Fruit fly (Drosophila melanogaster) whole organism, embryonic: ENCODE data around the gene CG43248.

Source experiments
- Asciz ChIP-seq: fragments of 200-800 bp; sonication (Bioruptor generic); optimal IDR thresholded peaks from 2 replicates; lab custom pipeline; 2017; ENCODE audit warnings: missing biosample characterization, mild to moderate bottlenecking, missing genetic modification characterization, missing genetic modification reagents
- Bgb ChIP-seq: fragments of 200-800 bp; sonication (Bioruptor generic); IDR thresholded peaks from 2 replicates; pipeline ENCODE4 v1.3.6; 2022; ENCODE audit warnings: missing biosample characterization, missing genetic modification characterization; ENCODE audit not compliant: partially characterized antibody
- CG10321 ChIP-seq: fragments of 200-800 bp; sonication (Bioruptor generic); IDR thresholded peaks from 2 replicates; pipeline ENCODE4 v1.3.6; 2022; ENCODE audit warnings: missing biosample characterization, missing genetic modification characterization
- CG10565 ChIP-seq: fragments of 200-800 bp; sonication (Bioruptor generic); optimal IDR thresholded peaks from 3 replicates; lab custom pipeline; 2016; ENCODE audit warnings: missing biosample characterization, mild to moderate bottlenecking, missing genetic modification characterization
- CG11504 ChIP-seq: fragments of 200-800 bp; sonication (Bioruptor generic); optimal IDR thresholded peaks from 3 replicates; lab custom pipeline; 2019; ENCODE audit warnings: missing biosample characterization, mild to moderate bottlenecking, missing genetic modification characterization, moderate library complexity
- CG12236 ChIP-seq: fragments of 200-800 bp; sonication (Bioruptor generic); optimal IDR thresholded peaks from 2 replicates; lab custom pipeline; 2016; ENCODE audit warnings: missing biosample characterization, missing genetic modification characterization
- CG14441 ChIP-seq: fragments of 200-800 bp; sonication (Bioruptor generic); IDR thresholded peaks from 2 replicates; pipeline ENCODE4 v1.3.6; 2022; ENCODE audit warnings: missing biosample characterization, missing genetic modification characterization
- CG14965 ChIP-seq: fragments of 200-800 bp; sonication (Bioruptor generic); optimal IDR thresholded peaks from 2 replicates; lab custom pipeline; 2016; ENCODE audit warnings: missing biosample characterization, missing genetic modification characterization, borderline replicate concordance
- CG15011 ChIP-seq: fragments of 200-800 bp; sonication (Bioruptor generic); optimal IDR thresholded peaks from 3 replicates; lab custom pipeline; 2018; ENCODE audit warnings: missing biosample characterization, mild to moderate bottlenecking, missing genetic modification characterization
- CG15696 ChIP-seq: fragments of 200-800 bp; sonication (Bioruptor generic); optimal IDR thresholded peaks from 2 replicates; lab custom pipeline; 2019; ENCODE audit warnings: missing biosample characterization, mild to moderate bottlenecking, missing genetic modification characterization, moderate library complexity
- CG17328 ChIP-seq: fragments of 200-800 bp; sonication (Bioruptor generic); IDR thresholded peaks from 2 replicates; pipeline ENCODE4 v1.3.6; 2022; ENCODE audit warnings: missing biosample characterization, missing genetic modification characterization
- CG17568 ChIP-seq: fragments of 200-800 bp; sonication (Bioruptor generic); optimal IDR thresholded peaks from 2 replicates; lab custom pipeline; 2018; ENCODE audit warnings: missing biosample characterization, mild to moderate bottlenecking, missing genetic modification characterization, moderate library complexity
- CG1792 ChIP-seq: fragments of 200-800 bp; sonication (Bioruptor generic); optimal IDR thresholded peaks from 2 replicates; lab custom pipeline; 2016; ENCODE audit warnings: missing biosample characterization, missing genetic modification characterization
- CG2199 ChIP-seq: fragments of 200-800 bp; sonication (Bioruptor generic); IDR thresholded peaks from 3 replicates; pipeline ENCODE4 v1.3.6; 2022; ENCODE audit warnings: missing biosample characterization, missing genetic modification characterization
- CG2202 ChIP-seq: fragments of 200-800 bp; sonication (Bioruptor generic); optimal IDR thresholded peaks from 2 replicates; lab custom pipeline; 2018; ENCODE audit warnings: missing biosample characterization, mild to moderate bottlenecking, missing genetic modification characterization
- CG32767 ChIP-seq: fragments of 200-800 bp; sonication (Bioruptor generic); IDR thresholded peaks from 2 replicates; pipeline ENCODE4 v1.3.6; 2022; ENCODE audit warnings: missing biosample characterization, missing genetic modification characterization
- CG3726 ChIP-seq: fragments of 200-800 bp; sonication (Bioruptor generic); IDR thresholded peaks from 3 replicates; pipeline ENCODE4, ENCODE4 v1.3.6; 2022; ENCODE audit warnings: missing biosample characterization, missing genetic modification characterization
- CG4282 ChIP-seq: fragments of 200-800 bp; sonication (Bioruptor generic); optimal IDR thresholded peaks from 2 replicates; lab custom pipeline; 2016; ENCODE audit warnings: missing biosample characterization, missing genetic modification characterization
- CG4707 ChIP-seq: fragments of 200-800 bp; sonication (Bioruptor generic); optimal IDR thresholded peaks from 2 replicates; lab custom pipeline; 2018; ENCODE audit warnings: missing biosample characterization, mild to moderate bottlenecking, missing genetic modification characterization, moderate library complexity
- CG4820 ChIP-seq: fragments of 200-800 bp; sonication (Bioruptor generic); optimal IDR thresholded peaks from 3 replicates; lab custom pipeline; 2016; ENCODE audit warnings: missing biosample characterization, missing genetic modification characterization
- CG8924 ChIP-seq: fragments of 200-800 bp; optimal IDR thresholded peaks from 3 replicates; lab custom pipeline; 2019; ENCODE audit warnings: missing biosample characterization, mild to moderate bottlenecking, missing genetic modification characterization, moderate library complexity
- CG9797 ChIP-seq: fragments of 200-800 bp; sonication (Bioruptor generic); optimal IDR thresholded peaks from 3 replicates; lab custom pipeline; 2018; ENCODE audit warnings: missing biosample characterization, mild to moderate bottlenecking, missing genetic modification characterization
- CkIIα-i1 ChIP-seq: fragments of 200-800 bp; sonication (Bioruptor generic); IDR thresholded peaks from 2 replicates; pipeline ENCODE4 v1.3.6; 2022; ENCODE audit warnings: missing biosample characterization, missing genetic modification characterization
- Dad ChIP-seq: fragments of 200-800 bp; sonication (Bioruptor generic); optimal IDR thresholded peaks from 3 replicates; lab custom pipeline; 2016; ENCODE audit warnings: missing biosample characterization, missing genetic modification characterization
- Fer1 ChIP-seq: fragments of 200-800 bp; sonication (Bioruptor generic); optimal IDR thresholded peaks from 2 replicates; lab custom pipeline; 2017; ENCODE audit warnings: missing biosample characterization, mild to moderate bottlenecking, missing genetic modification characterization
- H2.0 ChIP-seq: fragments of 200-800 bp; sonication (Bioruptor generic); IDR thresholded peaks from 2 replicates; pipeline ENCODE4 v1.3.6; 2022; ENCODE audit warnings: missing biosample characterization, missing genetic modification characterization
- HLH54F ChIP-seq: fragments of 200-800 bp; sonication (Bioruptor generic); optimal IDR thresholded peaks from 3 replicates; lab custom pipeline; 2016; ENCODE audit warnings: missing biosample characterization, missing genetic modification characterization
- Hmr ChIP-seq: fragments of 200-800 bp; sonication (Bioruptor generic); optimal IDR thresholded peaks from 3 replicates; lab custom pipeline; 2017; ENCODE audit warnings: mild to moderate bottlenecking, missing biosample characterization, missing genetic modification reagents, missing genetic modification characterization
- Max ChIP-seq: fragments of 200-800 bp; sonication (Bioruptor generic); optimal IDR thresholded peaks from 2 replicates; lab custom pipeline; 2016; ENCODE audit warnings: missing biosample characterization, mild to moderate bottlenecking, missing genetic modification characterization
- Meics ChIP-seq: fragments of 200-800 bp; sonication (Bioruptor generic); optimal IDR thresholded peaks from 2 replicates; lab custom pipeline; 2017; ENCODE audit warnings: missing biosample characterization, mild to moderate bottlenecking, missing genetic modification characterization
- NC2β ChIP-seq: fragments of 200-800 bp; sonication (Bioruptor generic); optimal IDR thresholded peaks from 2 replicates; lab custom pipeline; 2016; ENCODE audit warnings: missing biosample characterization, missing genetic modification characterization
- Opbp ChIP-seq: fragments of 200-800 bp; sonication (Bioruptor generic); IDR thresholded peaks from 3 replicates; pipeline ENCODE4 v1.3.6; 2022; ENCODE audit warnings: missing biosample characterization, missing genetic modification characterization; ENCODE audit not compliant: partially characterized antibody
- Sox100B ChIP-seq: fragments of 200-800 bp; sonication (Bioruptor generic); optimal IDR thresholded peaks from 3 replicates; lab custom pipeline; 2018; ENCODE audit warnings: missing biosample characterization, mild to moderate bottlenecking, missing genetic modification characterization
- Taf1 ChIP-seq: fragments of 200-800 bp; sonication (Bioruptor generic); IDR thresholded peaks from 2 replicates; pipeline ENCODE4 v1.3.6; 2022; ENCODE audit warnings: missing biosample characterization, missing genetic modification characterization
- abd-A ChIP-seq: fragments of 200-800 bp; sonication (Bioruptor generic); optimal IDR thresholded peaks from 3 replicates; lab custom pipeline; 2019; ENCODE audit warnings: missing biosample characterization, mild to moderate bottlenecking, missing genetic modification characterization, moderate library complexity
- ap ChIP-seq: fragments of 200-800 bp; sonication (Bioruptor generic); IDR thresholded peaks from 2 replicates; pipeline ENCODE4 v1.3.6; 2022; ENCODE audit warnings: missing biosample characterization, missing genetic modification characterization
- cato ChIP-seq: fragments of 200-800 bp; sonication (Bioruptor generic); optimal IDR thresholded peaks from 2 replicates; lab custom pipeline; 2016; ENCODE audit warnings: missing biosample characterization, missing genetic modification characterization, borderline replicate concordance
- chif ChIP-seq, 2 experiments: fragments of 200-800 bp; sonication (Bioruptor generic); optimal IDR thresholded peaks; 3 replicates each; lab custom pipeline; 2016; ENCODE audit warnings: missing biosample characterization in 2 of 2, missing genetic modification characterization in 2 of 2
- corto ChIP-seq: fragments of 200-800 bp; sonication (Bioruptor generic); optimal IDR thresholded peaks from 2 replicates; lab custom pipeline; 2016; ENCODE audit warnings: missing biosample characterization, mild to moderate bottlenecking, missing genetic modification characterization, moderate library complexity
- crp ChIP-seq, 2 experiments: fragments of 200-800 bp; sonication (Bioruptor generic); optimal IDR thresholded peaks; 2 replicates in 1 of 2; 3 replicates in 1 of 2; lab custom pipeline; 2017; ENCODE audit warnings: missing biosample characterization in 2 of 2, missing genetic modification characterization in 2 of 2, mild to moderate bottlenecking in 1 of 2, moderate library complexity in 1 of 2
- hth ChIP-seq: fragments of >200 bp; optimal IDR thresholded peaks from 2 replicates; lab custom pipeline; 2017; ENCODE audit warnings: inconsistent platforms
- ken ChIP-seq: fragments of 200-800 bp; sonication (Bioruptor generic); IDR thresholded peaks from 3 replicates; pipeline ENCODE4 v1.3.6; 2022; ENCODE audit warnings: missing biosample characterization, missing genetic modification characterization
- luna ChIP-seq: fragments of 200-800 bp; sonication (Bioruptor generic); optimal IDR thresholded peaks from 2 replicates; lab custom pipeline; 2016; ENCODE audit warnings: missing biosample characterization, missing genetic modification characterization
- mirr ChIP-seq: fragments of 200-800 bp; sonication (Bioruptor generic); optimal IDR thresholded peaks from 3 replicates; lab custom pipeline; 2018; ENCODE audit warnings: missing biosample characterization, mild to moderate bottlenecking, missing genetic modification characterization
- mld ChIP-seq: fragments of 200-800 bp; sonication (Bioruptor generic); IDR thresholded peaks from 3 replicates; pipeline ENCODE4 v1.3.6; 2022; ENCODE audit warnings: missing biosample characterization, missing genetic modification characterization; ENCODE audit not compliant: partially characterized antibody
- odd ChIP-seq: fragments of 200-800 bp; sonication (Bioruptor generic); optimal IDR thresholded peaks from 2 replicates; lab custom pipeline; 2017; ENCODE audit warnings: missing biosample characterization, mild to moderate bottlenecking, missing genetic modification characterization
- pan ChIP-seq, 4 experiments: fragments of >200 bp in 3 of 4; fragments of 200-800 bp in 1 of 4; sonication (Bioruptor generic) in 1 of 4; optimal IDR thresholded peaks in 3 of 4; IDR thresholded peaks in 1 of 4; 2 replicates each; pipeline versions ENCODE4 v1.3.6 to Lab custom; 2017 to 2022; ENCODE audit warnings: missing biosample characterization in 2 of 4, missing genetic modification characterization in 2 of 4, mixed read lengths in 1 of 4
- slou ChIP-seq: fragments of 200-800 bp; sonication (Bioruptor generic); optimal IDR thresholded peaks from 3 replicates; lab custom pipeline; 2016; ENCODE audit warnings: missing biosample characterization, missing genetic modification characterization
- toy ChIP-seq: fragments of 200-800 bp; sonication (Bioruptor generic); IDR thresholded peaks from 2 replicates; pipeline ENCODE4 v1.3.6; 2022; ENCODE audit warnings: missing biosample characterization, missing genetic modification characterization
- z ChIP-seq: fragments of 200-800 bp; sonication (Bioruptor generic); IDR thresholded peaks from 3 replicates; pipeline ENCODE4 v1.3.6; 2022; ENCODE audit warnings: missing biosample characterization, missing genetic modification characterization

CG43248 gene

DNA sequence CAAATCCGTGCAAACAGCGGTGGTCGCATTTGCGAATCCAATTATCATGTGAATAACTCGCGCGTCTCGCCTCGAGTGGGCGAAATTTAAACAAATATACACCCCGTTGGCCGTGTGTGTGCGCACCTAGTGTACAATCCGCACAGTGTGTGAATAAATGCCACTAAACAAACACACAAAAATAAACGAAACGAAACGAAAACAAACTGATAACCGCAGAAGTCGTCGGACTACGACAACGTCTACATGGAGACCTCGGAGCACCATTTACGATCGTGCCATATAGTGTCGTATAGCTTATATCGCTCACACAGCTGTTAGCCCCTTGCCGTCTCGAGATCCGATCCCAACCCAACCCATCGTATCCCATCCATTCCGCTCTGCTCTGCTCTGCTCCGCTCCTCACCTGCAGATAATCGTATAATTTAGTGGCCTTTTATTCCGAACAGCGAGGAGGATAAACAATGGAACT, 35.2 kb upstream of the CG43248 start (continued):
- TF ChIP-seq H2.0 (GFP tag; lab: Robert Waterston, UW) = no peak
- no peak for TF ChIP-seq abd-A (tag; lab: Kevin White, UChicago)
- no peak for TF ChIP-seq cato (GFP tag; lab: Kevin White, UChicago)
- TF ChIP-seq z = no peak
- no peak; the same call in 1 of the 2 replicates for TF ChIP-seq CG32767
- TF ChIP-seq odd = peak; percentile 90
- TF ChIP-seq HLH54F (GFP tag; lab: Kevin White, UChicago) = no peak
- TF ChIP-seq CG2202 = peak; percentile 45
- TF ChIP-seq Bgb (GFP tag; lab: Robert Waterston, UW) = no peak
- peak; percentile 90 for TF ChIP-seq Fer1 (GFP tag; lab: Kevin White, UChicago)
- no peak for TF ChIP-seq CG11504 (tag; lab: Kevin White, UChicago)
- peak; percentile 43; the same call in 1 of the 3 replicates for TF ChIP-seq mld (GFP tag; lab: Robert Waterston, UW)
- no peak for TF ChIP-seq CkIIα-i1 (GFP tag; lab: Robert Waterston, UW)
- TF ChIP-seq CG15011 (GFP tag; lab: Kevin White, UChicago) = peak; percentile 74
- peak; percentile 25 for TF ChIP-seq CG12236 (GFP tag; lab: Kevin White, UChicago)
- TF ChIP-seq CG4820 (GFP tag; lab: Kevin White, UChicago) = no peak
- peak; percentile 22 for TF ChIP-seq Dad
- TF ChIP-seq CG8924 (tag; lab: Kevin White, UChicago) = peak; percentile 64
- peak in 1 of 2 experiments; percentile 58 for TF ChIP-seq crp (GFP tag; optimal IDR thresholded peaks at IDR 0.05; lab: Kevin White, UChicago)
- TF ChIP-seq Meics (GFP tag; lab: Kevin White, UChicago) = peak; percentile 62
- TF ChIP-seq CG17568 = no peak
- TF ChIP-seq toy (GFP tag; lab: Robert Waterston, UW) = no peak
- TF ChIP-seq chif (GFP tag; optimal IDR thresholded peaks at IDR 0.05; lab: Kevin White, UChicago) = no peak
- TF ChIP-seq NC2β (GFP tag; lab: Kevin White, UChicago) = no peak
- no peak for TF ChIP-seq CG4282 (GFP tag; lab: Kevin White, UChicago)
- TF ChIP-seq CG14441 (GFP tag; lab: Robert Waterston, UW) = peak; percentile 60; the same call in 1 of the 2 replicates
- 0 out of 2 replicates have a peak, but pooled peaks have one; percentile 22 for TF ChIP-seq CG10321 (GFP tag; lab: Robert Waterston, UW)
- no peak for TF ChIP-seq Taf1 (GFP tag; lab: Robert Waterston, UW)
- no peak for TF ChIP-seq pan (optimal IDR thresholded peaks at IDR 0.05; lab: Kevin White, UChicago)
- peak in 1 of 2 experiments; percentile 53 for TF ChIP-seq pan (GFP tag; optimal IDR thresholded peaks at IDR 0.05 in 1 of 2, IDR thresholded peaks at IDR 0.05 in 1 of 2)
- TF ChIP-seq CG3726 = no peak
- no peak for TF ChIP-seq CG9797
- TF ChIP-seq Max (GFP tag; lab: Kevin White, UChicago) = no peak
- TF ChIP-seq corto (GFP tag; lab: Kevin White, UChicago) = no peak
- TF ChIP-seq CG15696 = peak; percentile 61
- TF ChIP-seq slou = no peak
- no peak for TF ChIP-seq luna
- peak; percentile 91 for TF ChIP-seq CG2199 (GFP tag; lab: Robert Waterston, UW)
- TF ChIP-seq Hmr (GFP tag; lab: Kevin White, UChicago) = peak; percentile 91
- TF ChIP-seq mirr (GFP tag; lab: Kevin White, UChicago) = peak; percentile 94
- no peak for TF ChIP-seq Opbp (GFP tag; lab: Robert Waterston, UW)
- no peak for TF ChIP-seq hth (lab: Kevin White, UChicago)
- TF ChIP-seq ap (GFP tag; lab: Robert Waterston, UW) = no peak
- TF ChIP-seq ken (GFP tag; lab: Robert Waterston, UW) = no peak
- TF ChIP-seq CG14965 (GFP tag; lab: Kevin White, UChicago) = no peak
- TF ChIP-seq CG10565 (GFP tag; lab: Kevin White, UChicago) = no peak
- peak; percentile 28 for TF ChIP-seq CG1792 (GFP tag; lab: Kevin White, UChicago)
- no peak for TF ChIP-seq Sox100B (GFP tag; lab: Kevin White, UChicago)
- no peak; the same call in 1 of the 2 replicates for TF ChIP-seq CG17328 (GFP tag; lab: Robert Waterston, UW)
- peak; percentile 84 for TF ChIP-seq Asciz (GFP tag; lab: Kevin White, UChicago)
- peak; percentile 70 for TF ChIP-seq CG4707 (GFP tag; lab: Kevin White, UChicago)
